Worm (Caenorhabditis elegans) whole organism, late embryonic: Measurements from ENCODE around the gene srt-33.

Source experiments
- C08G9.2 ChIP-seq: sonication (generic microtip); optimal IDR thresholded peaks from 2 replicates; lab custom pipeline; 2016; ENCODE audit warnings: mild to moderate bottlenecking, missing genetic modification characterization, moderate library complexity, missing compliant biosample characterization
- C38D4.7 ChIP-seq: fragments of 200-800 bp; sonication (Bioruptor generic); optimal IDR thresholded peaks from 2 replicates; lab custom pipeline; 2018; ENCODE audit warnings: mild to moderate bottlenecking, missing genetic modification characterization, moderate library complexity, missing compliant biosample characterization
- K02D7.2 ChIP-seq: sonication (generic microtip); optimal IDR thresholded peaks from 2 replicates; lab custom pipeline; 2017; ENCODE audit warnings: mild to moderate bottlenecking, missing genetic modification characterization, missing compliant biosample characterization
- K09A11.1 ChIP-seq: sonication (generic microtip); optimal IDR thresholded peaks from 2 replicates; lab custom pipeline; 2017; ENCODE audit warnings: antibody characterized with exemption, mild to moderate bottlenecking, missing genetic modification characterization, missing compliant biosample characterization; ENCODE audit not compliant: insufficient read depth
- ahr-1 ChIP-seq: sonication (generic microtip); optimal IDR thresholded peaks from 2 replicates; lab custom pipeline; 2016; ENCODE audit warnings: missing genetic modification characterization, missing compliant biosample characterization
- ama-1 ChIP-seq: fragments of 150-350 bp; optimal IDR thresholded peaks from 2 replicates; lab custom pipeline; 2014
- ceh-2 ChIP-seq: sonication (generic microtip); optimal IDR thresholded peaks from 2 replicates; lab custom pipeline; 2016; ENCODE audit warnings: missing genotype, missing genetic modification characterization, missing compliant biosample characterization
- ceh-24 ChIP-seq: sonication (generic microtip); optimal IDR thresholded peaks from 2 replicates; lab custom pipeline; 2016; ENCODE audit warnings: mild to moderate bottlenecking, missing genetic modification characterization, missing compliant biosample characterization
- ceh-45 ChIP-seq: fragments of 200-800 bp; sonication (Bioruptor generic); IDR thresholded peaks from 2 replicates; pipeline ENCODE4 v1.3.6; 2022; ENCODE audit warnings: missing genetic modification reagents, missing genetic modification characterization, missing compliant biosample characterization
- ceh-6 ChIP-seq: fragments of 200-800 bp; sonication (Bioruptor generic); optimal IDR thresholded peaks from 2 replicates; lab custom pipeline; 2018; ENCODE audit warnings: mild to moderate bottlenecking, missing genetic modification characterization, missing compliant biosample characterization
- ceh-9 ChIP-seq: sonication (generic microtip); optimal IDR thresholded peaks from 2 replicates; lab custom pipeline; 2016; ENCODE audit warnings: mild to moderate bottlenecking, missing genetic modification characterization, inconsistent platforms, missing compliant biosample characterization
- dmd-4 ChIP-seq: sonication (generic microtip); optimal IDR thresholded peaks from 2 replicates; lab custom pipeline; 2016; ENCODE audit warnings: borderline replicate concordance, missing genetic modification characterization, missing compliant biosample characterization
- dve-1 ChIP-seq: sonication (generic microtip); optimal IDR thresholded peaks from 2 replicates; lab custom pipeline; 2017; ENCODE audit warnings: antibody characterized with exemption, mild to moderate bottlenecking, missing genetic modification characterization, missing compliant biosample characterization
- elt-2 ChIP-seq: sonication (generic microtip); optimal IDR thresholded peaks from 2 replicates; lab custom pipeline; 2016; ENCODE audit warnings: missing genetic modification reagents, missing genetic modification characterization, missing compliant biosample characterization
- elt-4 ChIP-seq: sonication (generic microtip); optimal IDR thresholded peaks from 2 replicates; lab custom pipeline; 2016; ENCODE audit warnings: missing genetic modification characterization, missing compliant biosample characterization
- ets-4 ChIP-seq: sonication (generic microtip); optimal IDR thresholded peaks from 2 replicates; lab custom pipeline; 2016; ENCODE audit warnings: missing genetic modification characterization, missing compliant biosample characterization
- fax-1 ChIP-seq: sonication (generic microtip); optimal IDR thresholded peaks from 2 replicates; lab custom pipeline; 2016; ENCODE audit warnings: missing genotype, missing genetic modification characterization, missing compliant biosample characterization
- fkh-10 ChIP-seq: fragments of 150-350 bp; optimal IDR thresholded peaks from 2 replicates; lab custom pipeline; 2014; ENCODE audit warnings: missing biosample characterization, missing genetic modification reagents, missing genetic modification characterization
- hlh-15 ChIP-seq: sonication (generic microtip); optimal IDR thresholded peaks from 2 replicates; lab custom pipeline; 2016; ENCODE audit warnings: missing genetic modification characterization, missing compliant biosample characterization
- hlh-8 ChIP-seq: sonication (generic microtip); optimal IDR thresholded peaks from 2 replicates; lab custom pipeline; 2016; ENCODE audit warnings: missing genotype, missing genetic modification characterization, missing compliant biosample characterization
- mec-3 ChIP-seq: sonication (generic microtip); optimal IDR thresholded peaks from 2 replicates; lab custom pipeline; 2016; ENCODE audit warnings: borderline replicate concordance, missing genetic modification characterization, missing compliant biosample characterization
- nfya-1 ChIP-seq: sonication (generic microtip); optimal IDR thresholded peaks from 2 replicates; lab custom pipeline; 2017; ENCODE audit warnings: missing genetic modification characterization, mild to moderate bottlenecking, missing compliant biosample characterization, antibody characterized with exemption, moderate library complexity
- pag-3 ChIP-seq: sonication (generic microtip); optimal IDR thresholded peaks from 2 replicates; lab custom pipeline; 2016; ENCODE audit warnings: missing compliant biosample characterization, missing genetic modification characterization, borderline replicate concordance
- pax-1 ChIP-seq: fragments of 150-350 bp; optimal IDR thresholded peaks from 2 replicates; lab custom pipeline; 2014; ENCODE audit warnings: missing biosample characterization, missing genetic modification characterization
- pha-2 ChIP-seq: sonication (generic microtip); optimal IDR thresholded peaks from 2 replicates; lab custom pipeline; 2017; ENCODE audit warnings: mild to moderate bottlenecking, missing genetic modification characterization, missing compliant biosample characterization
- pha-4 ChIP-seq: fragments of 150-350 bp; optimal IDR thresholded peaks from 2 replicates; lab custom pipeline; 2018; ENCODE audit warnings: missing biosample characterization, missing genetic modification reagents, missing genetic modification characterization
- rnt-1 ChIP-seq: sonication (generic microtip); optimal IDR thresholded peaks from 2 replicates; lab custom pipeline; 2016; ENCODE audit warnings: missing genetic modification characterization, missing compliant biosample characterization
- sdc-2 ChIP-seq: sonication (generic microtip); optimal IDR thresholded peaks from 2 replicates; lab custom pipeline; 2016; ENCODE audit warnings: missing genotype, missing genetic modification characterization, missing compliant biosample characterization
- tbx-2 ChIP-seq: sonication (generic microtip); optimal IDR thresholded peaks from 2 replicates; lab custom pipeline; 2016; ENCODE audit warnings: missing genetic modification characterization, missing compliant biosample characterization
- ttx-3 ChIP-seq: sonication (generic microtip); optimal IDR thresholded peaks from 2 replicates; lab custom pipeline; 2016; ENCODE audit warnings: missing genetic modification reagents, missing genetic modification characterization, missing compliant biosample characterization
- unc-3 ChIP-seq, 2 experiments: fragments of 200-800 bp in 1 of 2; sonication (Bioruptor generic) in 1 of 2; sonication (generic microtip) in 1 of 2; conservative IDR thresholded peaks in 1 of 2; optimal IDR thresholded peaks in 1 of 2; 2 replicates each; pipeline versions ENCODE4 v1.3.6 to Lab custom; 2016 to 2022; ENCODE audit warnings: missing compliant biosample characterization in 2 of 2, missing genetic modification characterization in 2 of 2, missing genetic modification reagents in 1 of 2
- unc-42 ChIP-seq: sonication (generic microtip); optimal IDR thresholded peaks from 2 replicates; lab custom pipeline; 2016; ENCODE audit warnings: missing genotype, missing genetic modification characterization, missing compliant biosample characterization
- unc-55 ChIP-seq: sonication (generic microtip); optimal IDR thresholded peaks from 2 replicates; lab custom pipeline; 2017; ENCODE audit warnings: missing biosample characterization, missing genetic modification reagents, missing genetic modification characterization
- zip-5 ChIP-seq: sonication (generic microtip); optimal IDR thresholded peaks from 2 replicates; lab custom pipeline; 2016; ENCODE audit warnings: missing genetic modification characterization, missing compliant biosample characterization

Gene srt-33

DNA sequence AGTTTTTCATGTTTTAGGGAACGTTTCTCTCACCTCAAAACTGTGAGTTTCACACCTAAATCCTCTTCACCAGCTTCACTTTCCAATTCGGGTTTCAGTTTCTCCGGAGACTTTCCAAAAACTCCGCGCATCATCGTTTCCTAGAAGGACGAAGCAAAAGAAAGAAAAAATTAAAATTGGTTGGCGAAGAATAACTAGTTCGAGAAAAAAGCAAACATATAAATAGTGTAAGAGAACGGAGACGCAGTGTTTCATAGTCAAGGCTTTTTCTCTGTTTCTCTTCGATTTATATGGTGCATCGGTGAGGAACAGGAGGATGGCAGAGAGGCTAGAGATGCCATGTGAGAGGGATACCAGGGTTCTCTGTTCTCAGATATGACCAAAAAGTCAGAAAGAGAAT, 43.1 kb upstream of the srt-33 start, which contains the start of gene F47B8.3:
Gene F47B8.3 (minus strand): TSS at position 261 of the 400 bp plus-strand sequence.
- TF ChIP-seq fkh-10 (GFP tag; lab: Kevin White, UChicago) (no peak), pag-3 (tag; lab: Kevin White, UChicago) (no peak), nfya-1 (tag; lab: Kevin White, UChicago) (peak; percentile 13)

DNA sequence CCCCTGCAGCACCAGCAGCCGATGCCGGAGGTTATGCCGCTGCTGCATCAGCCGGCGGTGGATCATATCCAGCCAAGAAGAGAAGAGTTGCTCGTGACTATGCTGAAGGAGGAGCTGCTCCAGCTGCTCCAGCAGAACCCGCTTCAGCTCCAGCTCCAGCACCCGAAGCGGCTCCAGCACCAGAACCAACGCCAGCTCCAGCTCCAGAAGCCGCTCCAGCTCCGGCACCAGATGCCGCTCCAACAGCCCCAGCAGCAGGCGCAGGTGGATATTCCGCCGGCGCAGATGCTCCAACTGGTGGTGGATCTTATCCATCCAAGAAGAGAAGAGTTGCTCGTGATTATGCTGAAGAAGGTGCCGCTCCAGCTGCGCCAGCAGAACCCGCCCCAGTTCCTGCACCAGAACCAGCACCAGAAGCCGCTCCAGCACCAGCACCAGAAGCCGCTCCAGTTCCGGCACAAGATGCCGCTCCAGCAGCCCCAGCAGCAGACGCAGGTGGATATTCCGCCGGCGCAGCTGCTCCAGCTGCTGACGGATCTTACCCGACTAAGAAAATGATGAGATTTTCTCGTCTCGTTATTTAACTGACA, 41.1 kb upstream of the srt-33 start:
- peak; percentile 28 for TF ChIP-seq ceh-9 (tag; lab: Kevin White, UChicago)
- peak; percentile 78 for TF ChIP-seq elt-4
- TF ChIP-seq unc-3 (GFP tag; conservative IDR thresholded peaks at IDR 0.05; lab: Robert Waterston, UW) = no peak
- no peak for TF ChIP-seq unc-3 (tag; optimal IDR thresholded peaks at IDR 0.05; lab: Kevin White, UChicago)
- no peak for TF ChIP-seq pax-1 (tag; lab: Kevin White, UChicago)
- no peak for TF ChIP-seq ahr-1 (tag; lab: Kevin White, UChicago)
- no peak for TF ChIP-seq pha-2 (tag; lab: Kevin White, UChicago)

DNA sequence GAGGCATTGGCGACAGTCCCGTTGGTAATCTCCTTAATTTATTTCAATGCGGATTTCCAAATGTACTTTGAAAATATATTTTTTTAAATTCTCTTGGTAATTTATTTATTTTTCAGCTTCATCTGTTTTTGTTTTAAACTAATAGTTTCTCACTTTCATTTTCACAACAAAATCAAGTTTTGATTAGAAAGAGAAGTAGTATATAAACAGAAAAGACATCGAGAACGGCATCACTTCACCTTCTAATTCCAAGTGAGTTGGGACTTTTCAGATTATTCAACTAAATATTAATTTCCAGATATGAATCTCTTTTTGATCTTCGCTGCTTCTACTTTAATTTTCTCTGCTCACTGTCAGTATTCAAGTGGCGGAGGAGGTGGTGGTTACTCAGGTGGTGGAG, 40.6 kb upstream of the srt-33 start, which contains the start of gene F47B8.14:
Gene F47B8.14 (plus strand): TSS at position 301 of the 400 bp plus-strand sequence.
- TF ChIP-seq K09A11.1 (no peak), ceh-45 (GFP tag; lab: Robert Waterston, UW) (no peak), C38D4.7 (GFP tag; lab: Kevin White, UChicago) (no peak), ttx-3 (tag; lab: Kevin White, UChicago) (no peak), ama-1 (lab: Kevin White, UChicago) (no peak), dmd-4 (tag; lab: Kevin White, UChicago) (no peak), hlh-15 (no peak), tbx-2 (tag; lab: Kevin White, UChicago) (no peak), ets-4 (no peak), rnt-1 (tag; lab: Kevin White, UChicago) (no peak), hlh-8 (tag; lab: Kevin White, UChicago) (no peak), C08G9.2 (no peak), elt-4 (no peak), ceh-24 (tag; lab: Kevin White, UChicago) (no peak)

DNA sequence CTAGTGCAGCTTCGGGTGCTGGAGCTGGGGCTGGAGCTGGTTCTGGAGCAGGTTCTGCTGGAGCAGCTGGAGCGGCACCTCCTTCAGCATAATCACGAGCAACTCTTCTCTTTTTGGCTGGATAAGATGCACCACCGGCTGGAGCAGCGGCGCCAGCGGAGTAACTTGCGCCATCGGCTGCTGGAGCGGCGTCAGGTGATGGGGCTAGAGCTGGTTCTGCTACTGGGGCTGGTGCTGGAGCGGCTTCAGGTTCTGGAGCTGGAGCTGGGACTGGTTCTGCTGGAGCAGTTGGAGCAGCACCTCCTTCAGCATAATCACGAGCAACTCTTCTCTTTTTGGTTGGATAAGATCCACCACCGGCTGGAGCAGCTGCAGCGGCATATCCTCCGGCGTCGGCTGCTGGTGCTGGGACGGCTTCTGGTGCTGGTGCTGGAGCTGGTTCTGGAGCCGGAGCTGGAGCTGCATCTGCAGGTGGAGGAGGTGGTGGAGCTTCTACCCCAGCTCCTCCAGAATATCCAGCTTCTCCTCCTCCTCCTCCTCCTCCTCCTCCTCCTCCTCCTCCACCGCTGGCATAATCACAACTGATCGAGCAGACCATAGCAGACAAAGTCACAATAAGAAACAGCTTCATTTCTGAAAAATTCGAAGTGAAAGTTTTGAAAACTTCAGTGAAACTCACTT, 39.6 kb upstream of the srt-33 start, which contains the start of gene F47B8.13:
Gene F47B8.13 (minus strand): TSS at position 631 of the 681 bp plus-strand sequence.
- no peak for TF ChIP-seq pha-2 (tag; lab: Kevin White, UChicago)
- peak; percentile 22 for TF ChIP-seq C08G9.2
- TF ChIP-seq mec-3 (tag; lab: Kevin White, UChicago) = peak; percentile 76

DNA sequence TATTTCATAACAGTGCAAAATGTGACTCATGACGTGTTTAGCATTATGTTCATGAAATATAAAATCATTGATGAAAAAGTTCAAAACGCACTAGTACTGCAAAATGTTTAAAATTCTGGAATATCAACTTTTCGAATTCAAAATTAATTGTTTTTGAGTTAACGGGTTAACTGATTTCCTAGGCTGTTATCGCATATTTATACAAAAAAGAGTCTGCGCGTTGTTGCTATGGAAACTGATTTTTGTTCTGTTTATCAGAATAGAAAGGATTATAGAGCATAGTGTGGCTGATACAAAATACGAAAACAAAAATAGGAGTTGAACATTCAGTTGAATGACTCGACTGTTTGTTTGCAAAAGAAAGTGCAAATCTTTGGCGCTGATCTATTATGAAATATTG, 37.9 kb upstream of the srt-33 start:
- no peak for TF ChIP-seq ceh-2 (tag; lab: Kevin White, UChicago)
- TF ChIP-seq K02D7.2 (tag; lab: Kevin White, UChicago) = no peak
- no peak for TF ChIP-seq dve-1 (tag; lab: Kevin White, UChicago)
- TF ChIP-seq unc-42 (tag; lab: Kevin White, UChicago) = no peak
- TF ChIP-seq zip-5 = no peak
- no peak for TF ChIP-seq ceh-6
- TF ChIP-seq ceh-24 (tag; lab: Kevin White, UChicago) = no peak
- TF ChIP-seq elt-2 = no peak
- TF ChIP-seq sdc-2 (tag; lab: Kevin White, UChicago) = no peak
- no peak for TF ChIP-seq pha-4
- TF ChIP-seq pha-2 (tag; lab: Kevin White, UChicago) = no peak
- no peak for TF ChIP-seq fax-1 (tag; lab: Kevin White, UChicago)
- TF ChIP-seq unc-55 (GFP tag; lab: Kevin White, UChicago) = no peak
- TF ChIP-seq, all 69 proteins: peak for 0
